Worm (Caenorhabditis elegans): ENCODE results near the gene Y62H9A.4.

DNA sequence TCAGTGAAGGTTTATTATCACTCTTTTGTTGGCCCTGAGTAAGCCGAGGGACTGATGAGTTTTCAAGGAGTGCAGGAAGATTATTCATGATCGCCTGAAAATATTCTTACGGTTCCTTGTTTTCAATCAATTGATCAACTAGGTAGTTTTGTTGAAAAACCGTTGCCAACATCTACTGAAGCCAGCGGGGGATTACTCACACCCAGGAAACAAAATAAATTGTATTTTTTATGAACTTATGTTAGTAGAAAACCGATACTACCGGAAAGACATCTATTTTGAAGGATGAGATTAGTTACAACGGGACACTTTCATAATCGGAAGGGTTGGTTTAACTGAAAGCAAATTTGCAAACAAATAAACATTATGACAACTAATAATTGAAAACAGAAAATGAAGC is 1.8 kb upstream of the Y62H9A.4 start, which contains the start of gene Y62H9A.2:
- TF ChIP-seq him-1 (tag; optimal IDR thresholded peaks at IDR 0.05) (no peak), W03F9.2 (tag; optimal IDR thresholded peaks at IDR 0.05) (no peak), dao-5 (tag; optimal IDR thresholded peaks at IDR 0.05) (no peak)
